Worm (Caenorhabditis elegans) whole organism, L4 larva: Measurements from ENCODE around the gene F20B6.10.
A peak's percentile ranks its signal among the peaks of the same experiment; 100 is the strongest.

Experiments used
- D1046.2 ChIP-seq: fragments of 200-800 bp; sonication (Bioruptor generic); IDR thresholded peaks from 2 replicates; pipeline ENCODE4 v1.3.6; 2022; ENCODE audit warnings: missing genetic modification characterization, missing compliant biosample characterization
- F10B5.3 ChIP-seq: sonication (generic microtip); optimal IDR thresholded peaks from 2 replicates; lab custom pipeline; 2016; ENCODE audit warnings: mild to moderate bottlenecking, missing genetic modification characterization, missing compliant biosample characterization
- T26A8.4 ChIP-seq: fragments of 200-800 bp; sonication (Bioruptor generic); IDR thresholded peaks from 2 replicates; pipeline ENCODE4 v1.3.6; 2022; ENCODE audit warnings: missing genetic modification characterization, missing compliant biosample characterization
- ZK337.2 ChIP-seq: fragments of 200-800 bp; sonication (Bioruptor generic); IDR thresholded peaks from 2 replicates; pipeline ENCODE4 v1.3.6; 2022; ENCODE audit warnings: missing genetic modification reagents, missing genetic modification characterization, missing compliant biosample characterization
- ZK546.5 ChIP-seq, 2 experiments: sonication (generic microtip); optimal IDR thresholded peaks; 2 replicates each; lab custom pipeline; 2017; ENCODE audit warnings: missing biosample characterization in 2 of 2, missing genetic modification characterization in 2 of 2
- aha-1 ChIP-seq: fragments of 150-350 bp; peaks from one replicate; lab custom pipeline; 2014; ENCODE audit warnings: missing biosample characterization, missing genetic modification characterization
- aly-2 ChIP-seq: sonication (generic microtip); optimal IDR thresholded peaks from 2 replicates; lab custom pipeline; 2018; ENCODE audit warnings: missing biosample characterization, missing genetic modification characterization
- arid-1 ChIP-seq: fragments of 200-800 bp; sonication (Bioruptor generic); conservative IDR thresholded peaks from 2 replicates; pipeline ENCODE4 v1.3.6; 2022; ENCODE audit warnings: missing genetic modification reagents, missing genetic modification characterization, missing compliant biosample characterization
- ceh-20 ChIP-seq: fragments of 200-800 bp; sonication (Bioruptor generic); IDR thresholded peaks from 2 replicates; pipeline ENCODE4 v1.3.6; 2022; ENCODE audit warnings: missing genetic modification reagents, missing genetic modification characterization, missing compliant biosample characterization
- ceh-82 ChIP-seq: sonication (generic microtip); optimal IDR thresholded peaks from 2 replicates; lab custom pipeline; 2017; ENCODE audit warnings: missing biosample characterization, missing genetic modification characterization
- ctbp-1 ChIP-seq: fragments of 200-800 bp; sonication (Bioruptor generic); IDR thresholded peaks from 2 replicates; pipeline ENCODE4 v1.3.6; 2022; ENCODE audit warnings: missing genetic modification reagents, missing genetic modification characterization, missing compliant biosample characterization
- daf-19 ChIP-seq: fragments of 200-800 bp; sonication (Bioruptor generic); conservative IDR thresholded peaks from 2 replicates; pipeline ENCODE4 v1.3.6; 2022; ENCODE audit warnings: missing genetic modification characterization, missing compliant biosample characterization
- dmd-6 ChIP-seq: fragments of 200-800 bp; sonication (Bioruptor generic); IDR thresholded peaks from 2 replicates; pipeline ENCODE4 v1.3.6; 2022; ENCODE audit warnings: missing genetic modification reagents, missing genetic modification characterization, missing compliant biosample characterization
- dmd-8 ChIP-seq: fragments of 200-800 bp; sonication (Bioruptor generic); IDR thresholded peaks from 2 replicates; pipeline ENCODE4 v1.3.6; 2022; ENCODE audit warnings: missing genetic modification characterization, missing compliant biosample characterization
- dmd-9 ChIP-seq: fragments of 200-800 bp; sonication (Bioruptor generic); IDR thresholded peaks from 2 replicates; pipeline ENCODE4 v1.3.6; 2022; ENCODE audit warnings: missing genetic modification reagents, missing genetic modification characterization, missing compliant biosample characterization
- dve-1 ChIP-seq: sonication (generic microtip); optimal IDR thresholded peaks from 2 replicates; lab custom pipeline; 2017; ENCODE audit warnings: antibody characterized with exemption, mild to moderate bottlenecking, missing genetic modification characterization, missing compliant biosample characterization; ENCODE audit not compliant: insufficient read depth
- egl-43 ChIP-seq: fragments of 200-800 bp; sonication (Bioruptor generic); IDR thresholded peaks from 2 replicates; pipeline ENCODE4 v1.3.6; 2022; ENCODE audit warnings: missing genetic modification reagents, missing genetic modification characterization, missing compliant biosample characterization
- hlh-11 ChIP-seq: fragments of 200-800 bp; sonication (Bioruptor generic); optimal IDR thresholded peaks from 2 replicates; lab custom pipeline; 2018; ENCODE audit warnings: mild to moderate bottlenecking, missing genetic modification characterization, missing compliant biosample characterization
- jun-1 ChIP-seq: fragments of 150-350 bp; optimal IDR thresholded peaks from 2 replicates; lab custom pipeline; 2014; ENCODE audit warnings: missing biosample characterization, missing genetic modification reagents, missing genetic modification characterization
- lin-13 ChIP-seq: fragments of 150-350 bp; optimal IDR thresholded peaks from 2 replicates; lab custom pipeline; 2014; ENCODE audit warnings: missing biosample characterization, missing genetic modification reagents, missing genetic modification characterization
- lin-38 ChIP-seq: fragments of 200-800 bp; sonication (Bioruptor generic); IDR thresholded peaks from 2 replicates; pipeline ENCODE4 v1.3.6; 2022; ENCODE audit warnings: missing genetic modification reagents, missing genetic modification characterization, missing compliant biosample characterization
- lsy-2 ChIP-seq, 2 experiments: fragments of 150-350 bp in 1 of 2; sonication (generic microtip) in 1 of 2; optimal IDR thresholded peaks; 2 replicates each; lab custom pipeline; 2014 to 2017; ENCODE audit warnings: missing biosample characterization in 2 of 2, missing genetic modification characterization in 2 of 2
- madf-9 ChIP-seq: fragments of 200-800 bp; sonication (Bioruptor generic); conservative IDR thresholded peaks from 2 replicates; pipeline ENCODE4 v1.3.6; 2022; ENCODE audit warnings: missing genetic modification reagents, missing genetic modification characterization, missing compliant biosample characterization
- mdt-29 ChIP-seq: fragments of 200-800 bp; sonication (Bioruptor generic); IDR thresholded peaks from 2 replicates; pipeline ENCODE4 v1.3.6; 2022; ENCODE audit warnings: missing genetic modification reagents, missing genetic modification characterization, missing compliant biosample characterization
- nhr-102 ChIP-seq: sonication (generic microtip); optimal IDR thresholded peaks from 2 replicates; lab custom pipeline; 2016; ENCODE audit warnings: mild to moderate bottlenecking, missing genetic modification characterization, moderate library complexity, missing compliant biosample characterization
- nhr-11 ChIP-seq: fragments of 150-350 bp; optimal IDR thresholded peaks from 2 replicates; lab custom pipeline; 2014; ENCODE audit warnings: missing biosample characterization, missing genetic modification characterization
- nhr-28 ChIP-seq: fragments of 150-350 bp; optimal IDR thresholded peaks from 2 replicates; lab custom pipeline; 2014; ENCODE audit warnings: missing biosample characterization, missing genetic modification characterization
- nhr-41 ChIP-seq: fragments of 200-800 bp; sonication (Bioruptor generic); IDR thresholded peaks from 2 replicates; pipeline ENCODE4 v1.3.6; 2022; ENCODE audit warnings: missing genetic modification reagents, missing genetic modification characterization, missing compliant biosample characterization
- nhr-48 ChIP-seq: sonication (generic microtip); optimal IDR thresholded peaks from 2 replicates; lab custom pipeline; 2016; ENCODE audit warnings: mild to moderate bottlenecking, missing genetic modification characterization, missing compliant biosample characterization
- nhr-76 ChIP-seq: fragments of 150-350 bp; optimal IDR thresholded peaks from 2 replicates; lab custom pipeline; 2014; ENCODE audit warnings: missing biosample characterization, missing genetic modification characterization
- saeg-2 ChIP-seq: fragments of 200-800 bp; sonication (Bioruptor generic); IDR thresholded peaks from 2 replicates; pipeline ENCODE4 v1.3.6; 2022; ENCODE audit warnings: missing genetic modification reagents, missing genetic modification characterization, missing compliant biosample characterization
- sdz-12 ChIP-seq: fragments of 200-800 bp; sonication (Bioruptor generic); optimal IDR thresholded peaks from 2 replicates; lab custom pipeline; 2018; ENCODE audit warnings: mild to moderate bottlenecking, missing genetic modification characterization, missing compliant biosample characterization
- snpc-1.2 ChIP-seq: fragments of 200-800 bp; sonication (Bioruptor generic); IDR thresholded peaks from 2 replicates; pipeline ENCODE4 v1.3.6; 2022; ENCODE audit warnings: missing genetic modification reagents, missing genetic modification characterization, missing compliant biosample characterization
- snpc-4 ChIP-seq: fragments of 150-350 bp; optimal IDR thresholded peaks from 2 replicates; lab custom pipeline; 2014; ENCODE audit warnings: missing biosample characterization, missing genetic modification characterization
- unc-62 ChIP-seq, 3 experiments: fragments of 150-350 bp in 1 of 3; sonication (generic microtip); optimal IDR thresholded peaks in 2 of 3; peaks in 1 of 3; 1 replicate in 1 of 3; 2 replicates in 2 of 3; lab custom pipeline; 2014 to 2017; ENCODE audit warnings: missing biosample characterization in 3 of 3, missing genetic modification characterization in 3 of 3, missing genetic modification reagents in 3 of 3, missing genotype in 1 of 3
- ztf-11 ChIP-seq: fragments of 150-350 bp; optimal IDR thresholded peaks from 2 replicates; lab custom pipeline; 2014; ENCODE audit warnings: missing biosample characterization, missing genetic modification characterization
- ztf-7 ChIP-seq: fragments of 150-350 bp; optimal IDR thresholded peaks from 2 replicates; lab custom pipeline; 2014; ENCODE audit warnings: missing biosample characterization, missing genetic modification characterization

F20B6.10 gene

ce11 chrX:4190537-4191144 lies 26.4 kb downstream of the F20B6.10 start, which contains the start of gene vha-12 (continued):
- TF ChIP-seq dmd-6 (GFP tag; lab: Robert Waterston, UW): peak; percentile 92
- 0 out of 2 replicates have a peak, but pooled peaks have one; percentile 43 for TF ChIP-seq dmd-8 (GFP tag; lab: Robert Waterston, UW)
- no peak for TF ChIP-seq F10B5.3 (tag; lab: Kevin White, UChicago)
- peak; percentile 71; the same call in 1 of the 2 replicates for TF ChIP-seq saeg-2
- peak; percentile 92 for TF ChIP-seq nhr-11
- TF ChIP-seq egl-43 (GFP tag; lab: Robert Waterston, UW): peak; percentile 87
- peak; percentile 99 for TF ChIP-seq aha-1 (tag; lab: Kevin White, UChicago)
- TF ChIP-seq ZK337.2 (GFP tag; lab: Robert Waterston, UW): no peak
- TF ChIP-seq unc-62 (GFP tag; optimal IDR thresholded peaks at IDR 0.05 in 1 of 2; lab: Kevin White, UChicago): peak in 1 of 2 experiments; percentile 99
- no peak for TF ChIP-seq unc-62 (tag; optimal IDR thresholded peaks at IDR 0.05; lab: Kevin White, UChicago)
- TF ChIP-seq lin-13 (GFP tag; lab: Kevin White, UChicago): peak; percentile 73
- TF ChIP-seq snpc-4 (tag; lab: Kevin White, UChicago): no peak
- no peak for TF ChIP-seq mdt-29 (GFP tag; lab: Robert Waterston, UW)
- TF ChIP-seq hlh-11 (tag; lab: Kevin White, UChicago): peak; percentile 96
- no peak for TF ChIP-seq ceh-82 (tag; lab: Kevin White, UChicago)
- no peak for TF ChIP-seq sdz-12 (GFP tag; lab: Kevin White, UChicago)
- no peak for TF ChIP-seq daf-19 (GFP tag; lab: Robert Waterston, UW)
- TF ChIP-seq dve-1 (tag; lab: Kevin White, UChicago): peak; percentile 95
- TF ChIP-seq nhr-102 (tag; lab: Kevin White, UChicago): no peak
- no peak for TF ChIP-seq ztf-11
- peak; percentile 55; the same call in 1 of the 2 replicates for TF ChIP-seq dmd-9 (GFP tag; lab: Robert Waterston, UW)

ce11 chrX:4186656-4187055 lies 30.3 kb downstream of the F20B6.10 start, which contains the start of gene mrp-6:
Gene mrp-6, minus strand, starts transcription at chrX:4186756.
- TF ChIP-seq D1046.2: no peak
- no peak for TF ChIP-seq aly-2 (tag; lab: Kevin White, UChicago)
- no peak for TF ChIP-seq nhr-48
- TF ChIP-seq arid-1 (GFP tag; lab: Robert Waterston, UW): no peak
- no peak for TF ChIP-seq nhr-76 (tag; lab: Kevin White, UChicago)
- no peak for TF ChIP-seq aha-1 (tag; lab: Kevin White, UChicago)
- TF ChIP-seq jun-1 (tag; lab: Kevin White, UChicago): no peak
- TF ChIP-seq mdt-29 (GFP tag; lab: Robert Waterston, UW): no peak
- TF ChIP-seq lsy-2 (tag; optimal IDR thresholded peaks at IDR 0.05; lab: Kevin White, UChicago): no peak
- TF ChIP-seq ztf-7: no peak
- no peak for TF ChIP-seq nhr-41 (GFP tag; lab: Robert Waterston, UW)
- no peak for TF ChIP-seq nhr-28 (tag; lab: Kevin White, UChicago)
- TF ChIP-seq T26A8.4 (GFP tag; lab: Robert Waterston, UW): no peak
- no peak for TF ChIP-seq madf-9 (GFP tag; lab: Robert Waterston, UW)
- no peak for TF ChIP-seq ceh-20 (GFP tag; lab: Robert Waterston, UW)
- no peak for TF ChIP-seq ZK546.5 (tag; optimal IDR thresholded peaks at IDR 0.05; lab: Kevin White, UChicago)
- TF ChIP-seq, all 104 proteins: peak for 0

ce11 chrX:4177394-4177793 lies 39.6 kb downstream of the F20B6.10 start, which contains the start of gene ZK470.6:
Gene ZK470.6, minus strand, starts transcription at chrX:4177494.
- TF ChIP-seq nhr-28 (tag; lab: Kevin White, UChicago): no peak
- no peak for TF ChIP-seq lin-38 (GFP tag; lab: Robert Waterston, UW)
- TF ChIP-seq ctbp-1 (GFP tag; lab: Robert Waterston, UW): no peak
- no peak for TF ChIP-seq D1046.2
- TF ChIP-seq snpc-1.2: no peak
- TF ChIP-seq dmd-8 (GFP tag; lab: Robert Waterston, UW): no peak
